Worm (Caenorhabditis elegans) whole organism, early embryonic: Measurements from ENCODE around the gene C47E8.3.

Experiments used
- ama-1 ChIP-seq: fragments of 150-350 bp; optimal IDR thresholded peaks from 2 replicates; lab custom pipeline; 2014
- flt-1 ChIP-seq: fragments of 200-800 bp; sonication (Bioruptor generic); IDR thresholded peaks from 2 replicates; pipeline ENCODE4 v1.3.6; 2022; ENCODE audit warnings: missing genetic modification characterization, missing compliant biosample characterization
- hmbx-1 ChIP-seq: sonication (generic microtip); optimal IDR thresholded peaks from 2 replicates; lab custom pipeline; 2016; ENCODE audit warnings: mild to moderate bottlenecking, missing genetic modification characterization, missing compliant biosample characterization
- scrt-1 ChIP-seq: fragments of 200-800 bp; sonication (Bioruptor generic); IDR thresholded peaks from 2 replicates; pipeline ENCODE4 v1.3.6; 2022; ENCODE audit warnings: missing genetic modification characterization, missing compliant biosample characterization
- sea-1 ChIP-seq: fragments of 200-800 bp; sonication (Bioruptor generic); conservative IDR thresholded peaks from 2 replicates; pipeline ENCODE4 v1.3.6; 2022; ENCODE audit warnings: missing genetic modification characterization, missing compliant biosample characterization

ce11 chrV:14631588-14631987 lies 48.5 kb upstream of the C47E8.3 start, which contains the start of gene F43D2.3:
- TF ChIP-seq flt-1 (GFP tag; lab: Robert Waterston, UW), result no peak
- TF ChIP-seq hmbx-1, result no peak
- TF ChIP-seq sea-1, result no peak
- no peak for TF ChIP-seq ama-1 (lab: Kevin White, UChicago)
- no peak for TF ChIP-seq scrt-1 (GFP tag; lab: Robert Waterston, UW)
